Worm (Caenorhabditis elegans) whole organism, L3 larva: ENCODE measurements around the gene kvs-1.

Experiments
- aly-2 ChIP-seq: fragments of 150-350 bp; optimal IDR thresholded peaks from 2 replicates; lab custom pipeline; 2014; ENCODE audit warnings: missing biosample characterization, missing genetic modification characterization
- nhr-77 ChIP-seq: fragments of 150-350 bp; optimal IDR thresholded peaks from 2 replicates; lab custom pipeline; 2014; ENCODE audit warnings: missing biosample characterization, missing genetic modification characterization
- snpc-4 ChIP-seq: fragments of 150-350 bp; optimal IDR thresholded peaks from 2 replicates; lab custom pipeline; 2014; ENCODE audit warnings: missing biosample characterization, missing genetic modification characterization
- zag-1 ChIP-seq: fragments of 150-350 bp; optimal IDR thresholded peaks from 2 replicates; lab custom pipeline; 2014; ENCODE audit warnings: missing biosample characterization, missing genetic modification characterization
- ztf-4 ChIP-seq: fragments of 150-350 bp; optimal IDR thresholded peaks from 2 replicates; lab custom pipeline; 2014; ENCODE audit warnings: missing biosample characterization, missing genetic modification characterization

- TF ChIP-seq nhr-77 (tag; lab: Kevin White, UChicago): no peak
- no peak for TF ChIP-seq snpc-4 (tag; lab: Kevin White, UChicago)
- TF ChIP-seq aly-2: no peak
- TF ChIP-seq zag-1 (tag; lab: Kevin White, UChicago): no peak
- TF ChIP-seq ztf-4 (tag; lab: Kevin White, UChicago): no peak
Measured at ce11 chrX:7681965-7682946, 24.7 kb downstream of the kvs-1 start, which contains the start of gene unc-18.
